Worm (Caenorhabditis elegans): ENCODE measurements around the gene pho-5.

DNA sequence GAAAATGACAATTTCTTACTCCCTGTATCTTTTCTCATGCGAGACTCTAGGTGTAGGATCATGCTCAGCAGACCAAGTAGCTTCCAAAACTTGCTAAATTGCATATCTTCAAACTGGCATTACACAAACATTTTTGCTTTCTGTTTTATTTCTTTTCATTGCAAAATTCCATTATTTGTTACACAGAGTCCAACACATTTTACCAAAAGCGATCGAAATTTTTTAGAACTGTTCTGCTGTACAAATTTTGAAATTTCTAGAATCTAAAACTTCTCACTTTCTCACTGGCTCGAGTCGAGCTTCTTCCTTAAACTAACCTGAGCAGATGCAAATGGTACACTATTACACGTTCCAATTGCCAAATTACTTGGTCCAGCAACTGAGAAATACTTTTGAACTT lies 28.8 kb upstream of the pho-5 start:
- TF ChIP-seq dmd-6 (GFP tag; IDR thresholded peaks at IDR 0.05) (no peak), ZK546.5 (tag; optimal IDR thresholded peaks at IDR 0.05) (no peak), egl-43 (GFP tag; IDR thresholded peaks at IDR 0.05) (no peak), ztf-11 (tag; optimal IDR thresholded peaks at IDR 0.05) (no peak), F44E2.7 (GFP tag; IDR thresholded peaks at IDR 0.05) (no peak), saeg-2 (GFP tag; IDR thresholded peaks at IDR 0.05) (no peak), set-16 (GFP tag; IDR thresholded peaks at IDR 0.05) (no peak), php-3 (GFP tag; IDR thresholded peaks at IDR 0.05) (no peak)

Data from whole organism, L4 larva.